Fruit fly (Drosophila melanogaster) whole organism, embryonic: ENCODE measurements around the gene DnaJ-1.

Experiments used
- B-H1 ChIP-seq: fragments of 200-800 bp; sonication (Bioruptor generic); IDR thresholded peaks from 3 replicates; pipeline ENCODE4 v1.3.6; 2022; ENCODE audit warnings: missing biosample characterization, missing genetic modification characterization
- CG1024 ChIP-seq: fragments of 200-800 bp; sonication (Bioruptor generic); IDR thresholded peaks from 2 replicates; pipeline ENCODE4 v1.3.6; 2022; ENCODE audit warnings: missing biosample characterization, missing genetic modification characterization
- CG10565 ChIP-seq: fragments of 200-800 bp; sonication (Bioruptor generic); optimal IDR thresholded peaks from 3 replicates; lab custom pipeline; 2016; ENCODE audit warnings: missing biosample characterization, mild to moderate bottlenecking, missing genetic modification characterization
- CG11247 ChIP-seq: fragments of 200-800 bp; sonication (Bioruptor generic); IDR thresholded peaks from 2 replicates; pipeline ENCODE4 v1.3.6; 2022; ENCODE audit warnings: missing biosample characterization, missing genetic modification characterization
- CG11398 ChIP-seq: fragments of 200-800 bp; sonication (Bioruptor generic); optimal IDR thresholded peaks from 2 replicates; lab custom pipeline; 2016; ENCODE audit warnings: missing biosample characterization, missing genetic modification characterization
- CG13287 ChIP-seq: fragments of 200-800 bp; sonication (Bioruptor generic); IDR thresholded peaks from 2 replicates; pipeline ENCODE4 v1.3.6; 2022; ENCODE audit warnings: missing biosample characterization, missing genetic modification characterization; ENCODE audit not compliant: partially characterized antibody
- CG14014 ChIP-seq: fragments of 200-800 bp; sonication (Bioruptor generic); IDR thresholded peaks from 2 replicates; pipeline ENCODE4 v1.3.6; 2022; ENCODE audit warnings: missing biosample characterization, missing genetic modification characterization
- CG1529 ChIP-seq: fragments of 200-800 bp; sonication (Bioruptor generic); optimal IDR thresholded peaks from 3 replicates; lab custom pipeline; 2018; ENCODE audit warnings: missing biosample characterization, missing genetic modification characterization
- CG5953 ChIP-seq: fragments of 200-800 bp; sonication (Bioruptor generic); IDR thresholded peaks from 2 replicates; pipeline ENCODE4 v1.3.6; 2022; ENCODE audit warnings: missing biosample characterization, missing genetic modification characterization
- CG6272 ChIP-seq: fragments of 200-800 bp; sonication (Bioruptor generic); IDR thresholded peaks from 2 replicates; pipeline ENCODE4 v1.3.6; 2022; ENCODE audit warnings: missing biosample characterization, missing genetic modification characterization
- CG8765 ChIP-seq: fragments of 200-800 bp; sonication (Bioruptor generic); IDR thresholded peaks from 2 replicates; pipeline ENCODE4 v1.3.6; 2022; ENCODE audit warnings: missing biosample characterization, missing genetic modification characterization
- CG9437 ChIP-seq: fragments of 200-800 bp; sonication (Bioruptor generic); optimal IDR thresholded peaks from 2 replicates; lab custom pipeline; 2018; ENCODE audit warnings: missing biosample characterization, mild to moderate bottlenecking, missing genetic modification characterization
- CG9797 ChIP-seq: fragments of 200-800 bp; sonication (Bioruptor generic); optimal IDR thresholded peaks from 3 replicates; lab custom pipeline; 2018; ENCODE audit warnings: missing biosample characterization, mild to moderate bottlenecking, missing genetic modification characterization
- Dad ChIP-seq: fragments of 200-800 bp; sonication (Bioruptor generic); optimal IDR thresholded peaks from 3 replicates; lab custom pipeline; 2016; ENCODE audit warnings: missing biosample characterization, missing genetic modification characterization
- Dip3 ChIP-seq: fragments of 200-800 bp; sonication (Bioruptor generic); optimal IDR thresholded peaks from 3 replicates; lab custom pipeline; 2016; ENCODE audit warnings: missing biosample characterization, missing genetic modification characterization
- Dp ChIP-seq: fragments of 200-800 bp; sonication (Bioruptor generic); optimal IDR thresholded peaks from 2 replicates; lab custom pipeline; 2018; ENCODE audit warnings: missing biosample characterization, mild to moderate bottlenecking, missing genetic modification characterization, moderate library complexity
- Dref ChIP-seq: fragments of 200-800 bp; sonication (Bioruptor generic); IDR thresholded peaks from 2 replicates; pipeline ENCODE4 v1.3.6; 2022; ENCODE audit warnings: missing biosample characterization, missing genetic modification characterization
- E2f2 ChIP-seq: fragments of 200-800 bp; sonication (Bioruptor generic); IDR thresholded peaks from 2 replicates; pipeline ENCODE4 v1.3.6; 2022; ENCODE audit warnings: missing biosample characterization, missing genetic modification characterization
- Hmr ChIP-seq: fragments of 200-800 bp; sonication (Bioruptor generic); optimal IDR thresholded peaks from 3 replicates; lab custom pipeline; 2017; ENCODE audit warnings: mild to moderate bottlenecking, missing biosample characterization, missing genetic modification reagents, missing genetic modification characterization
- Hr51 ChIP-seq, 2 experiments: fragments of 200-800 bp; sonication (Bioruptor generic); optimal IDR thresholded peaks; 2 replicates in 1 of 2; 3 replicates in 1 of 2; lab custom pipeline; 2016 to 2018; ENCODE audit warnings: missing biosample characterization in 2 of 2, missing genetic modification characterization in 2 of 2, mild to moderate bottlenecking in 1 of 2, moderate library complexity in 1 of 2
- MBD-R2 ChIP-seq: fragments of 200-800 bp; sonication (Bioruptor generic); IDR thresholded peaks from 2 replicates; pipeline ENCODE4 v1.3.6; 2022; ENCODE audit warnings: missing biosample characterization, missing genetic modification characterization
- MESR4 ChIP-seq: fragments of 200-800 bp; sonication (Bioruptor generic); optimal IDR thresholded peaks from 2 replicates; lab custom pipeline; 2018; ENCODE audit warnings: missing biosample characterization, mild to moderate bottlenecking, missing genetic modification characterization, moderate library complexity
- Myb ChIP-seq: fragments of 200-800 bp; sonication (Bioruptor generic); optimal IDR thresholded peaks from 2 replicates; lab custom pipeline; 2016; ENCODE audit warnings: missing biosample characterization, missing genetic modification characterization
- Pdp1 ChIP-seq, 2 experiments: fragments of 200-800 bp; sonication (Bioruptor generic); optimal IDR thresholded peaks; 3 replicates each; lab custom pipeline; 2016; ENCODE audit warnings: missing biosample characterization in 2 of 2, missing genetic modification characterization in 2 of 2, mild to moderate bottlenecking in 1 of 2, moderate library complexity in 1 of 2
- YL-1 ChIP-seq: fragments of 200-800 bp; sonication (Bioruptor generic); optimal IDR thresholded peaks from 3 replicates; lab custom pipeline; 2017; ENCODE audit warnings: missing biosample characterization, mild to moderate bottlenecking, missing genetic modification characterization
- ac ChIP-seq: fragments of 200-800 bp; sonication (Bioruptor generic); optimal IDR thresholded peaks from 3 replicates; lab custom pipeline; 2017; ENCODE audit warnings: missing biosample characterization, mild to moderate bottlenecking, missing genetic modification characterization
- al ChIP-seq: fragments of 200-800 bp; sonication (Bioruptor generic); IDR thresholded peaks from 2 replicates; pipeline ENCODE4 v1.3.6; 2022; ENCODE audit warnings: missing biosample characterization, missing genetic modification characterization
- ase ChIP-seq: fragments of 200-800 bp; sonication (Bioruptor generic); IDR thresholded peaks from 3 replicates; pipeline ENCODE4 v1.3.6; 2022; ENCODE audit warnings: missing biosample characterization, missing genetic modification characterization
- chif ChIP-seq, 2 experiments: fragments of 200-800 bp; sonication (Bioruptor generic); optimal IDR thresholded peaks; 3 replicates each; lab custom pipeline; 2016; ENCODE audit warnings: missing biosample characterization in 2 of 2, missing genetic modification characterization in 2 of 2
- chn ChIP-seq: fragments of 200-800 bp; sonication (Bioruptor generic); optimal IDR thresholded peaks from 2 replicates; lab custom pipeline; 2016; ENCODE audit warnings: missing biosample characterization, missing genetic modification characterization
- dm ChIP-seq: fragments of 200-800 bp; sonication (Bioruptor generic); optimal IDR thresholded peaks from 3 replicates; lab custom pipeline; 2016; ENCODE audit warnings: missing biosample characterization, missing genetic modification characterization
- dpn ChIP-seq, 2 experiments: fragments of 200-800 bp; sonication (Bioruptor generic); optimal IDR thresholded peaks; 3 replicates each; lab custom pipeline; 2016; ENCODE audit warnings: missing biosample characterization in 2 of 2, missing genetic modification characterization in 2 of 2
- ewg ChIP-seq: fragments of 200-800 bp; sonication (Bioruptor generic); optimal IDR thresholded peaks from 3 replicates; lab custom pipeline; 2017; ENCODE audit warnings: mild to moderate bottlenecking, missing biosample characterization, missing genetic modification reagents, missing genetic modification characterization
- exex ChIP-seq: fragments of 200-800 bp; sonication (Bioruptor generic); optimal IDR thresholded peaks from 4 replicates; lab custom pipeline; 2018; ENCODE audit warnings: missing biosample characterization, mild to moderate bottlenecking, missing genetic modification characterization, moderate library complexity
- gfzf ChIP-seq: fragments of 200-800 bp; sonication (Bioruptor generic); optimal IDR thresholded peaks from 2 replicates; lab custom pipeline; 2016; ENCODE audit warnings: missing biosample characterization, mild to moderate bottlenecking, missing genetic modification characterization, moderate library complexity
- gt ChIP-seq: fragments of 200-800 bp; sonication (Bioruptor generic); IDR thresholded peaks from 2 replicates; pipeline ENCODE4 v1.3.6; 2022; ENCODE audit warnings: missing biosample characterization, missing genetic modification characterization
- kni ChIP-seq: fragments of 200-800 bp; sonication (Bioruptor generic); optimal IDR thresholded peaks from 3 replicates; lab custom pipeline; 2017; ENCODE audit warnings: mild to moderate bottlenecking, missing biosample characterization, missing genetic modification reagents, missing genetic modification characterization
- lmd ChIP-seq: fragments of 200-800 bp; sonication (Bioruptor generic); IDR thresholded peaks from 2 replicates; pipeline ENCODE4 v1.3.6; 2022; ENCODE audit warnings: missing biosample characterization, missing genetic modification characterization
- nerfin-1 ChIP-seq: fragments of 200-800 bp; sonication (Bioruptor generic); optimal IDR thresholded peaks from 3 replicates; lab custom pipeline; 2019; ENCODE audit warnings: missing biosample characterization, mild to moderate bottlenecking, missing genetic modification characterization, moderate library complexity
- peb ChIP-seq: fragments of 200-800 bp; sonication (Bioruptor generic); IDR thresholded peaks from 2 replicates; pipeline ENCODE4 v1.3.6; 2022; ENCODE audit warnings: missing biosample characterization, missing genetic modification characterization
- psq ChIP-seq: fragments of 200-800 bp; sonication (Bioruptor generic); optimal IDR thresholded peaks from 2 replicates; lab custom pipeline; 2017; ENCODE audit warnings: missing biosample characterization, missing genetic modification characterization
- pzg ChIP-seq: fragments of 200-800 bp; sonication (Bioruptor generic); optimal IDR thresholded peaks from 3 replicates; lab custom pipeline; 2018; ENCODE audit warnings: missing biosample characterization, mild to moderate bottlenecking, missing genetic modification characterization, moderate library complexity
- scrt ChIP-seq: fragments of 200-800 bp; sonication (Bioruptor generic); optimal IDR thresholded peaks from 2 replicates; lab custom pipeline; 2018; ENCODE audit warnings: missing biosample characterization, mild to moderate bottlenecking, missing genetic modification characterization, moderate library complexity
- ssp ChIP-seq: fragments of 200-800 bp; sonication (Bioruptor generic); IDR thresholded peaks from 2 replicates; pipeline ENCODE4 v1.3.6; 2022; ENCODE audit warnings: missing biosample characterization, missing genetic modification characterization
- stwl ChIP-seq: fragments of 200-800 bp; sonication (Bioruptor generic); optimal IDR thresholded peaks from 3 replicates; lab custom pipeline; 2018; ENCODE audit warnings: missing biosample characterization, mild to moderate bottlenecking, missing genetic modification characterization, moderate library complexity
- tap ChIP-seq: fragments of 200-800 bp; optimal IDR thresholded peaks from 3 replicates; lab custom pipeline; 2019; ENCODE audit warnings: missing biosample characterization, mild to moderate bottlenecking, missing genetic modification characterization, moderate library complexity
- trem ChIP-seq: fragments of 200-800 bp; optimal IDR thresholded peaks from 3 replicates; lab custom pipeline; 2019; ENCODE audit warnings: missing biosample characterization, mild to moderate bottlenecking, missing genetic modification characterization, moderate library complexity

DnaJ-1 gene

DNA sequence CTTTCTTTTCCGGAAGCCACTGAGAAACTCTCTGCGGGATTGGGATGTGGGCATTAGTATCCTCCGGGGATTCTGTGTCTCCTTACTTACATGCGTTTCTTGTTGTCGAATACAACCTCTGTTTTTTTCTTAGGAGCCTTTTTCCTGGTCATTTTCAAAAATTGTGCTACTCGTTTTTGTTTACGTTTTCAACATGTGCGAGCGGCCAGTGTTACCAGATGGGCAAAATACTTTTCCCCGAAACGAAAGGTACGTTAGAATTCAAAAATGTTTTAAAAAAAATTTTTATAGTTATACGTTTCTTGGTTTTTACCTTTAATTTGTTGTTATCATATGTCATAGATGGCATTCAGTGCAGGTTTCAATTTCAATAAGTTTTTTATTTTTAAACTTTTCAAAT lies 25.1 kb upstream of the DnaJ-1 start, which contains the start of gene vito:
TSS of gene vito (minus strand) at position 220 of the 400 bp plus-strand sequence.
- TF ChIP-seq gfzf (GFP tag; lab: Kevin White, UChicago) (peak; percentile 60), dm (GFP tag; lab: Kevin White, UChicago) (peak; percentile 70), trem (tag; lab: Kevin White, UChicago) (peak; percentile 11), MESR4 (GFP tag; lab: Kevin White, UChicago) (peak; percentile 18), E2f2 (GFP tag; lab: Robert Waterston, UW) (peak; percentile 51), CG13287 (0 out of 2 replicates have a peak, but pooled peaks have one; percentile 14), ssp (GFP tag; lab: Robert Waterston, UW) (no peak), YL-1 (GFP tag; lab: Kevin White, UChicago) (peak; percentile 28), CG8765 (GFP tag; lab: Robert Waterston, UW) (no peak), Myb (GFP tag; lab: Kevin White, UChicago) (peak; percentile 90), Dp (GFP tag; lab: Kevin White, UChicago) (peak; percentile 41), MBD-R2 (GFP tag; lab: Robert Waterston, UW) (peak; percentile 44; the same call in 1 of the 2 replicates), ac (GFP tag; lab: Kevin White, UChicago) (no peak), stwl (peak; percentile 10), pzg (peak; percentile 16), al (GFP tag; lab: Robert Waterston, UW) (no peak), CG9437 (GFP tag; lab: Kevin White, UChicago) (peak; percentile 26), CG9797 (GFP tag; lab: Kevin White, UChicago) (peak; percentile 15)

DNA sequence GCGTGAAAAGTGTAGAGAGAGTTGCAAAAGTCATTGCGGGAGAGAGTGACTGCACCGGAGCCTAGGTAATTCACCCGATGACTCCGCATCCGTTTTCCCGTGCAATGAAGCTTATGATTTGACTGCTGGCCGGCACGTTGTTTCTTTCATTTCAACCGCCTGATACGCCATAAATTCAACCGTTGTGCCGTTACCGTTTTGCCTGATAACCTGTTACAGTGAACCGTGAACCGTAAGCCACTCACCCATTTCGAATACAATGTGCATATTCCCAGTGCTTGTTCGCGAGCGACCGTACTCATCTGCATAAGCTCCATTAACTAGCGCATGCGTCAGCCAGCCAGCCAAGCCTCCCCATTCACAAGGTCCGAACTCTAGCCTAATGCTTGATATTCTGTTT lies 22.8 kb upstream of the DnaJ-1 start:
- TF ChIP-seq CG11398 (GFP tag; lab: Kevin White, UChicago) (no peak), B-H1 (no peak), ewg (peak; percentile 16)

DNA sequence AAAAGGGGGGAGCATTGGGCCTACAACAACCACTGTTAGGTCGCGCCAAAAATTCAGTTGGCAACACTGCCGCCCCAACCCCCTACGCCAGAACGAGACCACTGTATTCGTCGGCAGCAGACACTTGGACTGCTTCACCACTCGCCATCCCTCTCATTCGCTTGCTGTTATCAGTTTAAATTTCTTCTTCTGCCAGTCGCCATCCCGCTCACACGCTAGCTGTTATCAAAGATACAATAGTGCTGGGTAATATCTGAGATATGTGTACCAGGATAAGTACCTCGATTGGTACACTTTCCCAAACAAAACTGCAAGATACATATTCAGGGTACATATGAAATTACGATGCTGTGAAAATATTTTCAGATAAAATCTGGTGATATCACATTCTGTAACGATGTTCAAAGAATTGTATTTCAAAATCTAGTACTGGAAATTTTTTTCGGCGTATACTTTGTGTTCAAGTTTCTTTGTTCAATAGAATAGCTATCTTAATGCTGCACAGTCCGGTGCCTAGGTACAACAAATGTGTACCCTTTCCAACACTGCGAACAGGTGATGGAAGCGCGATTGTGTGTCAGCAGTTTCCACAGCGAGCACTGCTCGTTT lies 18.9 kb upstream of the DnaJ-1 start:
- peak; percentile 76 for TF ChIP-seq Dad (GFP tag; lab: Kevin White, UChicago)
- no peak for TF ChIP-seq exex (tag; lab: Kevin White, UChicago)
- 0 out of 3 replicates have a peak, but pooled peaks have one; percentile 18 for TF ChIP-seq ase (GFP tag; lab: Robert Waterston, UW)
- peak; percentile 31; the same call in 1 of the 2 replicates for TF ChIP-seq CG5953 (GFP tag; lab: Robert Waterston, UW)
- peak; percentile 82 for TF ChIP-seq CG1529
- peak; percentile 68 for TF ChIP-seq CG14014 (GFP tag; lab: Robert Waterston, UW)
- TF ChIP-seq Dref (GFP tag; lab: Robert Waterston, UW): 0 out of 2 replicates have a peak, but pooled peaks have one; percentile 24
- peak; percentile 81 for TF ChIP-seq chn
- TF ChIP-seq Pdp1 (GFP tag; optimal IDR thresholded peaks at IDR 0.05; lab: Kevin White, UChicago): peak; percentile 76 to 78
- no peak for TF ChIP-seq psq (GFP tag; lab: Kevin White, UChicago)
- TF ChIP-seq CG1024: 0 out of 2 replicates have a peak, but pooled peaks have one; percentile 19
- TF ChIP-seq Hmr (GFP tag; lab: Kevin White, UChicago): peak; percentile 91
- TF ChIP-seq lmd (GFP tag; lab: Robert Waterston, UW): peak; percentile 69
- peak; percentile 48; the same call in 1 of the 2 replicates for TF ChIP-seq peb (GFP tag; lab: Robert Waterston, UW)
- TF ChIP-seq tap (tag; lab: Kevin White, UChicago): no peak
- TF ChIP-seq CG11247 (GFP tag; lab: Robert Waterston, UW): peak; percentile 68
- TF ChIP-seq Hr51 (GFP tag; optimal IDR thresholded peaks at IDR 0.05; lab: Kevin White, UChicago): peak; percentile 78 to 87
- TF ChIP-seq nerfin-1: peak; percentile 85
- peak; percentile 81 for TF ChIP-seq scrt (GFP tag; lab: Kevin White, UChicago)
- peak; percentile 65 for TF ChIP-seq ewg
- peak; percentile 72 to 81 for TF ChIP-seq chif (GFP tag; optimal IDR thresholded peaks at IDR 0.05; lab: Kevin White, UChicago)
- no peak for TF ChIP-seq CG6272
- TF ChIP-seq Dip3: peak; percentile 84
- TF ChIP-seq CG10565: peak; percentile 65
- peak; percentile 77 for TF ChIP-seq kni (GFP tag; lab: Kevin White, UChicago)
- TF ChIP-seq dpn (GFP tag; optimal IDR thresholded peaks at IDR 0.05; lab: Kevin White, UChicago): peak; percentile 82 to 86
- TF ChIP-seq gt (GFP tag; lab: Robert Waterston, UW): no peak
- peak; percentile 62 for TF ChIP-seq CG11398 (GFP tag; lab: Kevin White, UChicago)
